Worm (Caenorhabditis elegans) whole organism, L4/young adult: ENCODE measurements around the gene T11G6.4.

Experiments
- dao-5 ChIP-seq: sonication (generic microtip); optimal IDR thresholded peaks from 2 replicates; lab custom pipeline; 2016; ENCODE audit warnings: missing genotype, missing genetic modification characterization, moderate library complexity, missing compliant biosample characterization
- him-1 ChIP-seq: sonication (generic microtip); optimal IDR thresholded peaks from 2 replicates; lab custom pipeline; 2016; ENCODE audit warnings: missing genotype, missing genetic modification reagents, missing genetic modification characterization, missing compliant biosample characterization

- TF ChIP-seq him-1 (tag; lab: Kevin White, UChicago) (no peak), dao-5 (tag; lab: Kevin White, UChicago) (no peak)
Observed at ce11 chrIV:10851833-10852232, at the start of gene T11G6.4.
